Worm (Caenorhabditis elegans): ENCODE results near the gene Y49F6B.2.
"Not testable (repeated sequence)": the region's sequence is repeated elsewhere in the genome, so short reads cannot be mapped to it uniquely, and the experiment has no call there.

Y49F6B.2 gene

DNA sequence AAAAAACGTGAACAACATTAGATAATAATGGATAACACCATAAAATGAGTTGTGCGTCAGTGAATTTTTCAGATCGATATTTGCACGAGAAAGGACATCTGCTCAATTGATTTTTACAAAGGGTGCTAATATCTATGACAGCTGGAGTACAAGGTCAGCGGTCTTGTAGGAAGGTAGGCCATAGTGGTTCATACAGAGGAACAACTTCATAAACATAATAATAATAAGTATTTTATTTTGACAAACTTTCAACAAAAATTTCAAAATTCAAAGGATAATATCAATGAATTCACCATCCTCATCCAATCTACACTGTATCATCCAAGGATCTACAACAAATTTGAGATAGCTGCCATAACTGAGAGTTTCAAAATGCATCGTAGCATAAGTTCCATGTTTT is 25.6 kb upstream of the Y49F6B.2 start, which contains the start of gene fbxb-104:
Gene fbxb-104, minus strand, starts transcription at position 101 of the 400 bp plus-strand sequence.
- TF ChIP-seq nhr-43 (tag; optimal IDR thresholded peaks at IDR 0.05; ENCODE audit: poor library complexity, severe bottlenecking) (no peak), pqm-1 (tag; optimal IDR thresholded peaks at IDR 0.05) (no peak), nhr-11 (tag; optimal IDR thresholded peaks at IDR 0.05) (no peak), hmg-11 (tag; optimal IDR thresholded peaks at IDR 0.05) (no peak), ceh-9 (tag; optimal IDR thresholded peaks at IDR 0.05) (no peak), lin-39 (tag; optimal IDR thresholded peaks at IDR 0.05) (no peak), aly-2 (tag; optimal IDR thresholded peaks at IDR 0.05) (no peak), unc-62 (GFP tag; optimal IDR thresholded peaks at IDR 0.05) (no peak), fos-1 (tag; optimal IDR thresholded peaks at IDR 0.05) (no peak), elt-2 (tag; optimal IDR thresholded peaks at IDR 0.05) (no peak), lin-15B (tag; optimal IDR thresholded peaks at IDR 0.05) (no peak), unc-39 (tag; optimal IDR thresholded peaks at IDR 0.05) (no peak), ztf-4 (tag; optimal IDR thresholded peaks at IDR 0.05) (no peak), pha-4 (tag; optimal IDR thresholded peaks at IDR 0.05) (no peak), ceh-28 (tag; optimal IDR thresholded peaks at IDR 0.05) (no peak), snpc-4 (tag; optimal IDR thresholded peaks at IDR 0.05) (no peak), ztf-11 (tag; optimal IDR thresholded peaks at IDR 0.05) (no peak), nhr-77 (tag; optimal IDR thresholded peaks at IDR 0.05) (no peak), ZK546.5 (tag; optimal IDR thresholded peaks at IDR 0.05) (no peak), tbx-2 (tag; optimal IDR thresholded peaks at IDR 0.05) (no peak)

DNA sequence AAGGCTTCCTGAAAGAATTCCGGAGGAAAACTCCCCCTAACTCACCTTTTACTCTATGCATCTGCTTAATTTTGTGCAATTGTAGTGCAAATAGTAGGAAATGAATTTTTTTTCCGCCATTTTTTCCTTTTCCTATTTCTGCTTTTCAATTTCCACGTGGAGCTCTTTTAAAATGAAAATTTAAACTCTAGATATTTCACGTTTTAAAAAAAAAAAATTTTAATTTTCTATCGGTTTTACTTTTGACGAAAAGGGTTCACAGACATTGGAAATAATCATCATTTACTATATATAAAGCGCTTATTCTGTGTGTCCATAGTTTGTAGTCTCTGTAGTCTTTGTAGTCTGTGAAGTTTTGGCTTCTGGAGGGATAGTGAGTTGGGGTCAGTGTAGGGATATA is 21.2 kb upstream of the Y49F6B.2 start, which contains the start of gene Y49F6B.8:
Gene Y49F6B.8, minus strand, starts transcription at position 101 of the 400 bp plus-strand sequence.
- TF ChIP-seq unc-62 (GFP tag; optimal IDR thresholded peaks at IDR 0.05) (no peak), eor-1 (tag; optimal IDR thresholded peaks at IDR 0.05) (no peak), pqm-1 (tag; optimal IDR thresholded peaks at IDR 0.05) (no peak), mdl-1 (tag; optimal IDR thresholded peaks at IDR 0.05) (no peak), elt-2 (tag; optimal IDR thresholded peaks at IDR 0.05) (no peak), skn-1 (tag; optimal IDR thresholded peaks at IDR 0.05) (no peak), fos-1 (tag; optimal IDR thresholded peaks at IDR 0.05) (no peak), hmg-11 (tag; optimal IDR thresholded peaks at IDR 0.05) (no peak), elt-1 (tag; optimal IDR thresholded peaks at IDR 0.05) (no peak), egl-5 (tag; optimal IDR thresholded peaks at IDR 0.05) (no peak), jun-1 (tag; optimal IDR thresholded peaks at IDR 0.05) (no peak), egl-27 (tag; optimal IDR thresholded peaks at IDR 0.05) (no peak), nhr-67 (tag; optimal IDR thresholded peaks at IDR 0.05) (no peak), fkh-2 (tag; optimal IDR thresholded peaks at IDR 0.05) (no peak)

DNA sequence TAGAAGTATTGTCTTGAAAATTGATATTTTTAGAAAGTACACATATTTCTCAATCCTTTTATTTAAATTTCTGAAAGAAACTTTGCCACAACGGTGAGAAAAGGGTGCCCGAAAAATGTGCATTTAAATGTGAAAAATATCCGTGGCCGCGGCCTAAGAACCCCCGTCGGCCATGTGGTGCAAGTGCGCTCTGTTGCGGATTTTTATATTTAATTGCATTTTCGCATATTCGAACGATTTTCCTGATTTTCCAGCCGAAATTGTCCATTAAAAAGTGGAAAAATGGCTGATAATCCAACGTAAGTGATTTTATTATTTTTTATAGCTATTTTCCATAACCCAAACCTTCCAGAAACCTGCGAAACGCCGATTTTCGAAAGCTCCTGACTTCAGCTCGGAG is 20.5 kb upstream of the Y49F6B.2 start, which contains the start of gene smu-2:
Gene smu-2, plus strand, starts transcription at position 178 of the 400 bp plus-strand sequence.
- peak; percentile 69 for TF ChIP-seq egl-5 (tag; optimal IDR thresholded peaks at IDR 0.05)
- TF ChIP-seq nhr-43 (tag; optimal IDR thresholded peaks at IDR 0.05; ENCODE audit: poor library complexity, severe bottlenecking), result no peak
- no peak for TF ChIP-seq hmg-11 (tag; optimal IDR thresholded peaks at IDR 0.05)
- peak; percentile 1 for TF ChIP-seq R02D3.7 (tag; optimal IDR thresholded peaks at IDR 0.05)
- peak; percentile 20 for TF ChIP-seq nhr-25 (tag; optimal IDR thresholded peaks at IDR 0.05)
- no peak for TF ChIP-seq nhr-28 (tag; optimal IDR thresholded peaks at IDR 0.05)
- no peak for TF ChIP-seq nhr-67 (tag; optimal IDR thresholded peaks at IDR 0.05)
- TF ChIP-seq elt-2 (tag; optimal IDR thresholded peaks at IDR 0.05), result peak; percentile 11
- peak; percentile 17 for TF ChIP-seq fkh-10 (GFP tag; optimal IDR thresholded peaks at IDR 0.05)
- peak; percentile 55 for TF ChIP-seq nfya-1 (tag; optimal IDR thresholded peaks at IDR 0.05; ENCODE audit: insufficient read depth)
- peak; percentile 55 for TF ChIP-seq snpc-4 (tag; optimal IDR thresholded peaks at IDR 0.05)
- no peak for TF ChIP-seq skn-1 (tag; optimal IDR thresholded peaks at IDR 0.05)
- TF ChIP-seq nhr-23 (tag; optimal IDR thresholded peaks at IDR 0.05), result peak; percentile 17
- TF ChIP-seq lin-39 (tag; optimal IDR thresholded peaks at IDR 0.05), result peak; percentile 59
- no peak for TF ChIP-seq unc-39 (tag; optimal IDR thresholded peaks at IDR 0.05)
- no peak for TF ChIP-seq ZK546.5 (tag; optimal IDR thresholded peaks at IDR 0.05)
- peak; percentile 91 for TF ChIP-seq lin-15B (tag; optimal IDR thresholded peaks at IDR 0.05)
- no peak for TF ChIP-seq fos-1 (tag; optimal IDR thresholded peaks at IDR 0.05)

DNA sequence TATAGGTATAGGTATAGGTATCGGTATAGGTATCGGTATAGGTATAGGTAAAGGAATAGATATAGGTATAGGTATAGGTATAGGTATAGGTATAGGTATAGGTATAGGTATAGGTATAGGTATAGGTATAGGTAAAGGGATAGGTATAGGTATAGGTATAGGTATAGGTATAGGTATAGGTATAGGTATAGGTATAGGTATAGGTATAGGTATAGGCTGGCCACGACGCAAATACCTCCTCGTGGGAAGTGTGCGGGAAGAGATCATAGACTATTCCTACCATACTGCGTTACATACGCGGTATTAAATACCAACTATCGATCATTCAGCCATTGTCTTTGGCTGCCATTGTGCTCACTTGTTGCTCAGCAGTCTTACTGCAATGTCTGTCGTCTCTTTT is 12.0 kb upstream of the Y49F6B.2 start, which contains the start of gene fbxb-112:
Gene fbxb-112, plus strand, starts transcription at position 301 of the 400 bp plus-strand sequence.
- not testable (repeated sequence) for TF ChIP-seq ceh-9, pqm-1, egl-5 (tag; optimal IDR thresholded peaks at IDR 0.05)

Measured in whole organism, L3 larva.